Worm (Caenorhabditis elegans) whole organism, L1 larva: Measurements from ENCODE around the gene acer-1.

Experiments used
- C34B4.2 ChIP-seq: sonication (generic microtip); optimal IDR thresholded peaks from 2 replicates; lab custom pipeline; 2017; ENCODE audit warnings: mild to moderate bottlenecking, missing genetic modification characterization, missing compliant biosample characterization
- F16B12.6 ChIP-seq: fragments of 150-350 bp; optimal IDR thresholded peaks from 2 replicates; lab custom pipeline; 2014; ENCODE audit warnings: missing biosample characterization, missing genetic modification characterization
- Y116A8C.19 ChIP-seq: sonication (generic microtip); optimal IDR thresholded peaks from 2 replicates; lab custom pipeline; 2016; ENCODE audit warnings: missing compliant biosample characterization, missing genetic modification characterization, borderline replicate concordance
- aha-1 ChIP-seq: fragments of 150-350 bp; optimal IDR thresholded peaks from 2 replicates; lab custom pipeline; 2014; ENCODE audit warnings: missing biosample characterization, missing genetic modification characterization
- alr-1 ChIP-seq: fragments of 200-800 bp; sonication (Bioruptor generic); optimal IDR thresholded peaks from 2 replicates; lab custom pipeline; 2018; ENCODE audit warnings: borderline replicate concordance, mild to moderate bottlenecking, missing genetic modification characterization, missing compliant biosample characterization
- ama-1 ChIP-seq: fragments of 150-350 bp; optimal IDR thresholded peaks from 2 replicates; lab custom pipeline; 2014
- ceh-63 ChIP-seq: fragments of 200-800 bp; sonication (Bioruptor generic); optimal IDR thresholded peaks from 2 replicates; lab custom pipeline; 2018; ENCODE audit warnings: mild to moderate bottlenecking, missing genetic modification characterization, missing compliant biosample characterization
- ceh-90 ChIP-seq: sonication (generic microtip); optimal IDR thresholded peaks from 2 replicates; lab custom pipeline; 2016; ENCODE audit warnings: missing genetic modification characterization, missing compliant biosample characterization
- dpl-1 ChIP-seq, 3 experiments: fragments of 150-350 bp in 2 of 3; sonication (generic microtip) in 1 of 3; optimal IDR thresholded peaks; 2 replicates each; lab custom pipeline; 2014 to 2017; ENCODE audit warnings: missing biosample characterization in 3 of 3, missing genetic modification characterization in 3 of 3, missing genetic modification reagents in 3 of 3
- efl-1 ChIP-seq, 4 experiments: fragments of 150-350 bp; optimal IDR thresholded peaks in 3 of 4; peaks in 1 of 4; 1 replicate in 1 of 4; 2 replicates in 3 of 4; lab custom pipeline; 2014; ENCODE audit warnings: missing biosample characterization in 2 of 4, missing genetic modification characterization in 2 of 4, missing genetic modification reagents in 2 of 4
- efl-3 ChIP-seq: fragments of 200-800 bp; sonication (Bioruptor generic); optimal IDR thresholded peaks from 2 replicates; lab custom pipeline; 2018; ENCODE audit warnings: mild to moderate bottlenecking, missing genetic modification characterization, missing compliant biosample characterization
- elt-2 ChIP-seq: sonication (generic microtip); optimal IDR thresholded peaks from 2 replicates; lab custom pipeline; 2016; ENCODE audit warnings: missing genetic modification characterization, mild to moderate bottlenecking, inconsistent platforms, missing compliant biosample characterization, missing genetic modification reagents
- elt-3 ChIP-seq, 6 experiments: fragments of 150-350 bp in 1 of 6; sonication (generic microtip); optimal IDR thresholded peaks; 2 replicates each; lab custom pipeline; 2017 to 2018; ENCODE audit warnings: missing biosample characterization in 6 of 6, missing genetic modification characterization in 6 of 6, inconsistent platforms in 1 of 6
- fos-1 ChIP-seq: fragments of 150-350 bp; optimal IDR thresholded peaks from 2 replicates; lab custom pipeline; 2014; ENCODE audit warnings: missing biosample characterization, missing genetic modification characterization
- hlh-17 ChIP-seq: fragments of 200-800 bp; sonication (Bioruptor generic); optimal IDR thresholded peaks from 2 replicates; lab custom pipeline; 2018; ENCODE audit warnings: missing genetic modification characterization, mild to moderate bottlenecking, missing compliant biosample characterization, moderate library complexity, borderline replicate concordance
- hpl-2 ChIP-seq: fragments of 150-350 bp; optimal IDR thresholded peaks from 2 replicates; lab custom pipeline; 2014; ENCODE audit warnings: missing biosample characterization, missing genetic modification reagents, missing genetic modification characterization
- isw-1 ChIP-seq: fragments of 200-800 bp; sonication (Bioruptor generic); IDR thresholded peaks from 2 replicates; pipeline ENCODE4 v1.3.6; 2022; ENCODE audit warnings: missing genetic modification characterization, missing compliant biosample characterization
- jun-1 ChIP-seq: fragments of 150-350 bp; optimal IDR thresholded peaks from 2 replicates; lab custom pipeline; 2014; ENCODE audit warnings: missing biosample characterization, missing genetic modification reagents, missing genetic modification characterization
- lin-15B ChIP-seq: fragments of 150-350 bp; sonication (generic microtip); optimal IDR thresholded peaks from 3 replicates; lab custom pipeline; 2014; ENCODE audit warnings: missing biosample characterization, missing genetic modification characterization
- lin-35 ChIP-seq, 2 experiments: fragments of 150-350 bp; optimal IDR thresholded peaks; 2 replicates each; lab custom pipeline; 2014; ENCODE audit warnings: missing biosample characterization in 2 of 2, missing genetic modification characterization in 2 of 2, missing genetic modification reagents in 2 of 2
- lir-3 ChIP-seq: sonication (generic microtip); optimal IDR thresholded peaks from 2 replicates; lab custom pipeline; 2016; ENCODE audit warnings: mild to moderate bottlenecking, missing genetic modification characterization, moderate library complexity, missing compliant biosample characterization; ENCODE audit not compliant: poor library complexity
- nhr-12 ChIP-seq: sonication (generic microtip); optimal IDR thresholded peaks from 2 replicates; lab custom pipeline; 2017; ENCODE audit warnings: missing biosample characterization, missing genetic modification characterization
- nhr-19 ChIP-seq: fragments of 200-800 bp; sonication (Bioruptor generic); conservative IDR thresholded peaks from 2 replicates; pipeline ENCODE4 v1.3.6; 2022; ENCODE audit warnings: missing genetic modification characterization, missing compliant biosample characterization
- nhr-20 ChIP-seq: sonication (generic microtip); optimal IDR thresholded peaks from 2 replicates; lab custom pipeline; 2016; ENCODE audit warnings: mild to moderate bottlenecking, missing genetic modification characterization, missing compliant biosample characterization
- nhr-71 ChIP-seq: sonication (generic microtip); optimal IDR thresholded peaks from 2 replicates; lab custom pipeline; 2016; ENCODE audit warnings: mild to moderate bottlenecking, missing genetic modification characterization, moderate library complexity, missing compliant biosample characterization
- nhr-84 ChIP-seq: sonication (generic microtip); optimal IDR thresholded peaks from 2 replicates; lab custom pipeline; 2017; ENCODE audit warnings: missing biosample characterization, missing genetic modification characterization
- nhr-85 ChIP-seq: sonication (generic microtip); peaks from one replicate; lab custom pipeline; 2016; ENCODE audit warnings: missing genetic modification characterization, inconsistent platforms, missing compliant biosample characterization
- nhr-90 ChIP-seq: sonication (generic microtip); optimal IDR thresholded peaks from 2 replicates; lab custom pipeline; 2016; ENCODE audit warnings: mild to moderate bottlenecking, missing genetic modification characterization, missing compliant biosample characterization; ENCODE audit not compliant: poor library complexity
- pqm-1 ChIP-seq: sonication (generic microtip); optimal IDR thresholded peaks from 3 replicates; lab custom pipeline; 2017; ENCODE audit warnings: missing biosample characterization, missing genetic modification characterization
- snu-23 ChIP-seq: sonication (generic microtip); optimal IDR thresholded peaks from 2 replicates; lab custom pipeline; 2016; ENCODE audit warnings: missing genetic modification characterization, missing compliant biosample characterization
- sox-4 ChIP-seq: sonication (generic microtip); optimal IDR thresholded peaks from 2 replicates; lab custom pipeline; 2016; ENCODE audit warnings: missing genetic modification characterization, missing compliant biosample characterization
- sptf-1 ChIP-seq: fragments of 150-350 bp; optimal IDR thresholded peaks from 2 replicates; lab custom pipeline; 2014; ENCODE audit warnings: missing biosample characterization, missing genetic modification characterization
- sup-37 ChIP-seq: fragments of 200-800 bp; sonication (Bioruptor generic); optimal IDR thresholded peaks from 2 replicates; lab custom pipeline; 2018; ENCODE audit warnings: mild to moderate bottlenecking, missing genetic modification characterization, missing compliant biosample characterization
- unc-130 ChIP-seq: fragments of 150-350 bp; optimal IDR thresholded peaks from 2 replicates; lab custom pipeline; 2017; ENCODE audit warnings: missing biosample characterization, missing genetic modification characterization, inconsistent platforms
- unc-86 ChIP-seq: sonication (generic microtip); optimal IDR thresholded peaks from 2 replicates; lab custom pipeline; 2016; ENCODE audit warnings: missing genetic modification characterization, missing compliant biosample characterization
- xbp-1 ChIP-seq: sonication (generic microtip); optimal IDR thresholded peaks from 2 replicates; lab custom pipeline; 2016; ENCODE audit warnings: missing genetic modification characterization, missing compliant biosample characterization
- zag-1 ChIP-seq: fragments of 150-350 bp; optimal IDR thresholded peaks from 2 replicates; lab custom pipeline; 2014; ENCODE audit warnings: missing biosample characterization, missing genetic modification characterization
- zip-4 ChIP-seq: fragments of 200-800 bp; sonication (Bioruptor generic); optimal IDR thresholded peaks from 2 replicates; lab custom pipeline; 2018; ENCODE audit warnings: mild to moderate bottlenecking, missing genetic modification characterization, moderate library complexity, missing compliant biosample characterization
- ztf-11 ChIP-seq, 2 experiments: sonication (generic microtip); optimal IDR thresholded peaks; 2 replicates each; lab custom pipeline; 2016 to 2017; ENCODE audit warnings: missing genetic modification characterization in 2 of 2, missing biosample characterization in 1 of 2, missing compliant biosample characterization in 1 of 2

Gene acer-1

ce11 chrII:6887319-6888005, 2.7 kb downstream of the acer-1 start, which contains the start of gene pmp-2:
Gene pmp-2, minus strand, starts transcription at chrII:6887805.
- TF ChIP-seq lin-35 (GFP tag; optimal IDR thresholded peaks at IDR 0.05; lab: Kevin White, UChicago): peak in 1 of 2 experiments; percentile 4
- TF ChIP-seq elt-2 (tag; lab: Kevin White, UChicago): peak; percentile 10
- TF ChIP-seq efl-1 (optimal IDR thresholded peaks at IDR 0.05; lab: Kevin White, UChicago): no peak
- TF ChIP-seq efl-1 (GFP tag; optimal IDR thresholded peaks at IDR 0.05 in 1 of 2; lab: Kevin White, UChicago): peak in 1 of 2 experiments; percentile 91
- TF ChIP-seq nhr-20 (tag; lab: Kevin White, UChicago): peak; percentile 80
- no peak for TF ChIP-seq ceh-63
- peak in 2 of 6 experiments; percentile 49 to 51 for TF ChIP-seq elt-3 (tag; optimal IDR thresholded peaks at IDR 0.05; lab: Kevin White, UChicago)

ce11 chrII:6884568-6884967, 5.6 kb downstream of the acer-1 start:
- no peak for TF ChIP-seq zip-4 (GFP tag; lab: Kevin White, UChicago)

ce11 chrII:6883716-6884115, 6.5 kb downstream of the acer-1 start, which contains the start of gene pmp-1:
Gene pmp-1, minus strand, starts transcription at chrII:6883754.
- TF ChIP-seq unc-130 (tag; lab: Kevin White, UChicago): no peak
- peak; percentile 58 for TF ChIP-seq pqm-1 (tag; lab: Kevin White, UChicago)
- TF ChIP-seq efl-1 (optimal IDR thresholded peaks at IDR 0.05; lab: Kevin White, UChicago): no peak
- peak in 1 of 2 experiments; percentile 68 for TF ChIP-seq efl-1 (GFP tag; optimal IDR thresholded peaks at IDR 0.05 in 1 of 2; lab: Kevin White, UChicago)
- TF ChIP-seq elt-2 (tag; lab: Kevin White, UChicago): peak; percentile 69
- TF ChIP-seq jun-1 (tag; lab: Kevin White, UChicago): no peak
- no peak for TF ChIP-seq ceh-90 (tag; lab: Kevin White, UChicago)

ce11 chrII:6882335-6882734, 7.9 kb downstream of the acer-1 start:
- TF ChIP-seq efl-1 (optimal IDR thresholded peaks at IDR 0.05; lab: Kevin White, UChicago) (no peak), efl-1 (GFP tag; optimal IDR thresholded peaks at IDR 0.05 in 1 of 2; lab: Kevin White, UChicago) (peak in 1 of 2 experiments; percentile 85), ama-1 (lab: Kevin White, UChicago) (no peak)
- TF ChIP-seq, all 84 proteins: peak for 1

- TF ChIP-seq xbp-1 (tag; lab: Kevin White, UChicago) (no peak), lir-3 (tag; lab: Kevin White, UChicago) (no peak), ztf-11 (tag; optimal IDR thresholded peaks at IDR 0.05; lab: Kevin White, UChicago) (no peak), nhr-85 (tag; lab: Kevin White, UChicago) (no peak), snu-23 (GFP tag; lab: Kevin White, UChicago) (no peak), sox-4 (tag; lab: Kevin White, UChicago) (no peak), hpl-2 (GFP tag; lab: Kevin White, UChicago) (no peak), ceh-63 (no peak), elt-3 (tag; optimal IDR thresholded peaks at IDR 0.05; lab: Kevin White, UChicago) (no peak), efl-3 (GFP tag; lab: Kevin White, UChicago) (no peak)
These were observed 10.1 kb downstream of the acer-1 start, which contains the start of gene C44B7.7 for ce11 chrII:6880067-6880466. Gene C44B7.7, minus strand, starts transcription at chrII:6880167.

ce11 chrII:6877881-6878280, 12.3 kb downstream of the acer-1 start:
- no peak for TF ChIP-seq alr-1 (tag; lab: Kevin White, UChicago)
- TF ChIP-seq nhr-71 (tag; lab: Kevin White, UChicago): peak; percentile 22
- TF ChIP-seq nhr-84 (tag; lab: Kevin White, UChicago): no peak
- TF ChIP-seq lin-15B: no peak
- no peak for TF ChIP-seq Y116A8C.19 (tag; lab: Kevin White, UChicago)
- TF ChIP-seq jun-1 (tag; lab: Kevin White, UChicago): no peak
- no peak for TF ChIP-seq pqm-1 (tag; lab: Kevin White, UChicago)
- no peak for TF ChIP-seq nhr-90 (tag; lab: Kevin White, UChicago)
- TF ChIP-seq sptf-1: no peak
- no peak for TF ChIP-seq aha-1
- TF ChIP-seq dpl-1 (GFP tag; optimal IDR thresholded peaks at IDR 0.05; lab: Kevin White, UChicago): no peak
- no peak for TF ChIP-seq zag-1 (tag; lab: Kevin White, UChicago)
- no peak for TF ChIP-seq isw-1
- TF ChIP-seq C34B4.2: no peak
- no peak for TF ChIP-seq F16B12.6
- no peak for TF ChIP-seq nhr-19 (GFP tag; lab: Robert Waterston, UW)
- no peak for TF ChIP-seq fos-1 (tag; lab: Kevin White, UChicago)
- no peak for TF ChIP-seq hlh-17 (GFP tag; lab: Kevin White, UChicago)
- TF ChIP-seq sox-4 (tag; lab: Kevin White, UChicago): no peak
- no peak for TF ChIP-seq nhr-12 (tag; lab: Kevin White, UChicago)
- no peak for TF ChIP-seq sup-37 (GFP tag; lab: Kevin White, UChicago)
- TF ChIP-seq unc-86 (tag; lab: Kevin White, UChicago): no peak
- TF ChIP-seq lin-35 (GFP tag; optimal IDR thresholded peaks at IDR 0.05; lab: Kevin White, UChicago): no peak
